Worm (Caenorhabditis elegans) whole organism, young adult: Measurements from ENCODE around the gene srd-47.
A peak's percentile ranks its signal among the peaks of the same experiment; 100 is the strongest.

Experiments used
- B0035.1 ChIP-seq: sonication (generic microtip); optimal IDR thresholded peaks from 2 replicates; lab custom pipeline; 2016; ENCODE audit warnings: missing genetic modification characterization, mild to moderate bottlenecking, missing compliant biosample characterization, missing genotype, missing genetic modification reagents
- D2030.7 ChIP-seq: fragments of 200-800 bp; sonication (Bioruptor generic); IDR thresholded peaks from 2 replicates; pipeline ENCODE4 v1.3.6; 2022; ENCODE audit warnings: missing genetic modification reagents, missing genetic modification characterization, missing compliant biosample characterization
- F10E7.11 ChIP-seq: sonication (generic microtip); optimal IDR thresholded peaks from 2 replicates; lab custom pipeline; 2017; ENCODE audit warnings: mild to moderate bottlenecking, missing genetic modification characterization, moderate library complexity, missing compliant biosample characterization
- F22D6.2 ChIP-seq: sonication (generic microtip); optimal IDR thresholded peaks from 2 replicates; lab custom pipeline; 2016; ENCODE audit warnings: mild to moderate bottlenecking, missing genetic modification characterization, missing compliant biosample characterization
- F52B5.7 ChIP-seq: sonication (generic microtip); optimal IDR thresholded peaks from 2 replicates; lab custom pipeline; 2016; ENCODE audit warnings: mild to moderate bottlenecking, missing genetic modification characterization, missing compliant biosample characterization
- F57C9.4 ChIP-seq: sonication (generic microtip); optimal IDR thresholded peaks from 2 replicates; lab custom pipeline; 2017; ENCODE audit warnings: mild to moderate bottlenecking, missing genetic modification characterization, missing compliant biosample characterization
- K12H6.12 ChIP-seq: fragments of 200-800 bp; sonication (Bioruptor generic); optimal IDR thresholded peaks from 2 replicates; lab custom pipeline; 2018; ENCODE audit warnings: mild to moderate bottlenecking, missing genetic modification characterization, missing compliant biosample characterization
- Y53G8AR.9 ChIP-seq: fragments of 200-800 bp; sonication (Bioruptor generic); conservative IDR thresholded peaks from 2 replicates; pipeline ENCODE4 v1.3.6; 2022; ENCODE audit warnings: missing genetic modification reagents, missing genetic modification characterization, missing compliant biosample characterization
- Y56A3A.18 ChIP-seq: fragments of 200-800 bp; sonication (Bioruptor generic); IDR thresholded peaks from 2 replicates; pipeline ENCODE4 v1.3.6; 2022; ENCODE audit warnings: missing genetic modification reagents, missing genetic modification characterization, missing compliant biosample characterization
- Y67H2A.10 ChIP-seq: fragments of 200-800 bp; sonication (Bioruptor generic); conservative IDR thresholded peaks from 2 replicates; pipeline ENCODE4 v1.3.6; 2022; ENCODE audit warnings: missing genetic modification reagents, missing genetic modification characterization, missing compliant biosample characterization
- ama-1 ChIP-seq, 3 experiments: fragments of 150-350 bp in 1 of 3; sonication (generic microtip) in 2 of 3; optimal IDR thresholded peaks; 2 replicates each; lab custom pipeline; 2014 to 2018; ENCODE audit warnings: missing biosample characterization in 2 of 3, missing genetic modification characterization in 2 of 3, missing genetic modification reagents in 2 of 3
- atf-7 ChIP-seq: sonication (generic microtip); optimal IDR thresholded peaks from 2 replicates; lab custom pipeline; 2017; ENCODE audit warnings: mild to moderate bottlenecking, missing genetic modification characterization, missing compliant biosample characterization
- cebp-1 ChIP-seq, 2 experiments: fragments of 200-800 bp in 1 of 2; sonication (Bioruptor generic) in 1 of 2; sonication (generic microtip) in 1 of 2; IDR thresholded peaks in 1 of 2; optimal IDR thresholded peaks in 1 of 2; 2 replicates each; pipeline versions ENCODE4 v1.3.6 to Lab custom; 2017 to 2022; ENCODE audit warnings: missing compliant biosample characterization in 2 of 2, missing genetic modification characterization in 2 of 2, mild to moderate bottlenecking in 1 of 2, missing genetic modification reagents in 1 of 2, moderate library complexity in 1 of 2
- cebp-2 ChIP-seq: fragments of 200-800 bp; sonication (Bioruptor generic); IDR thresholded peaks from 2 replicates; pipeline ENCODE4 v1.3.6; 2022; ENCODE audit warnings: missing genetic modification characterization, missing compliant biosample characterization
- ceh-100 ChIP-seq: fragments of 200-800 bp; sonication (Bioruptor generic); IDR thresholded peaks from 2 replicates; pipeline ENCODE4 v1.3.6; 2022; ENCODE audit warnings: missing genetic modification reagents, missing genetic modification characterization, missing compliant biosample characterization
- ceh-40 ChIP-seq: fragments of 200-800 bp; sonication (Bioruptor generic); IDR thresholded peaks from 2 replicates; pipeline ENCODE4 v1.3.6; 2022; ENCODE audit warnings: missing genetic modification characterization, missing compliant biosample characterization
- ceh-58 ChIP-seq: fragments of 200-800 bp; sonication (Bioruptor generic); IDR thresholded peaks from 2 replicates; pipeline ENCODE4 v1.3.6; 2022; ENCODE audit warnings: missing genetic modification characterization, missing compliant biosample characterization
- ceh-91 ChIP-seq: fragments of 200-800 bp; sonication (Bioruptor generic); IDR thresholded peaks from 2 replicates; pipeline ENCODE4 v1.3.6; 2022; ENCODE audit warnings: missing genetic modification reagents, missing genetic modification characterization, missing compliant biosample characterization
- die-1 ChIP-seq: sonication (generic microtip); optimal IDR thresholded peaks from 2 replicates; lab custom pipeline; 2016; ENCODE audit warnings: missing genotype, mild to moderate bottlenecking, missing genetic modification characterization, missing compliant biosample characterization
- dox-1 ChIP-seq: fragments of 200-800 bp; sonication (Bioruptor generic); IDR thresholded peaks from 2 replicates; pipeline ENCODE4 v1.3.6; 2022; ENCODE audit warnings: missing genetic modification reagents, missing genetic modification characterization, missing compliant biosample characterization
- dpff-1 ChIP-seq: sonication (generic microtip); optimal IDR thresholded peaks from 2 replicates; lab custom pipeline; 2017; ENCODE audit warnings: mild to moderate bottlenecking, missing genetic modification characterization, missing compliant biosample characterization
- ets-4 ChIP-seq: fragments of 200-800 bp; sonication (Bioruptor generic); optimal IDR thresholded peaks from 2 replicates; lab custom pipeline; 2018; ENCODE audit warnings: mild to moderate bottlenecking, missing genetic modification characterization, missing compliant biosample characterization
- gei-17 ChIP-seq: fragments of 200-800 bp; sonication (Bioruptor generic); optimal IDR thresholded peaks from 2 replicates; lab custom pipeline; 2018; ENCODE audit warnings: mild to moderate bottlenecking, missing genetic modification characterization, missing compliant biosample characterization
- hlh-12 ChIP-seq: sonication (generic microtip); optimal IDR thresholded peaks from 2 replicates; lab custom pipeline; 2016; ENCODE audit warnings: missing genetic modification characterization, missing compliant biosample characterization
- lag-1 ChIP-seq: fragments of 200-800 bp; sonication (Bioruptor generic); IDR thresholded peaks from 2 replicates; pipeline ENCODE4 v1.3.6; 2022; ENCODE audit warnings: missing genetic modification reagents, missing genetic modification characterization, missing compliant biosample characterization
- let-526 ChIP-seq: fragments of 200-800 bp; sonication (Bioruptor generic); IDR thresholded peaks from 2 replicates; pipeline ENCODE4 v1.3.6; 2022; ENCODE audit warnings: missing genetic modification reagents, missing genetic modification characterization, missing compliant biosample characterization
- lin-35 ChIP-seq, 3 experiments: fragments of 150-350 bp in 2 of 3; sonication (generic microtip) in 1 of 3; optimal IDR thresholded peaks; 2 replicates each; lab custom pipeline; 2014 to 2018; ENCODE audit warnings: missing biosample characterization in 3 of 3, missing genetic modification characterization in 3 of 3, missing genetic modification reagents in 3 of 3
- lin-40 ChIP-seq: sonication (generic microtip); optimal IDR thresholded peaks from 2 replicates; lab custom pipeline; 2016; ENCODE audit warnings: missing genetic modification characterization, mild to moderate bottlenecking, missing compliant biosample characterization, missing genotype, missing genetic modification reagents
- lsy-27 ChIP-seq: sonication (generic microtip); optimal IDR thresholded peaks from 2 replicates; lab custom pipeline; 2017; ENCODE audit warnings: missing genetic modification characterization, mild to moderate bottlenecking, missing compliant biosample characterization, antibody characterized with exemption, missing genotype, borderline replicate concordance; ENCODE audit not compliant: insufficient read depth
- madf-8 ChIP-seq: fragments of 200-800 bp; sonication (Bioruptor generic); conservative IDR thresholded peaks from 2 replicates; pipeline ENCODE4 v1.3.6; 2022; ENCODE audit warnings: missing genetic modification reagents, missing genetic modification characterization, missing compliant biosample characterization
- mes-4 ChIP-seq: sonication (generic microtip); optimal IDR thresholded peaks from 2 replicates; lab custom pipeline; 2016; ENCODE audit warnings: missing genotype, missing genetic modification characterization, missing compliant biosample characterization
- mxl-1 ChIP-seq: sonication (generic microtip); optimal IDR thresholded peaks from 2 replicates; lab custom pipeline; 2016; ENCODE audit warnings: missing genetic modification characterization, missing compliant biosample characterization
- nhr-120 ChIP-seq: fragments of 200-800 bp; sonication (Bioruptor generic); IDR thresholded peaks from 2 replicates; pipeline ENCODE4 v1.3.6; 2022; ENCODE audit warnings: missing genetic modification characterization, missing compliant biosample characterization
- nhr-90 ChIP-seq: sonication (generic microtip); optimal IDR thresholded peaks from 2 replicates; lab custom pipeline; 2016; ENCODE audit warnings: missing genotype, mild to moderate bottlenecking, missing genetic modification characterization, missing compliant biosample characterization
- pbrm-1 ChIP-seq: fragments of 200-800 bp; sonication (Bioruptor generic); IDR thresholded peaks from 2 replicates; pipeline ENCODE4 v1.3.6; 2022; ENCODE audit warnings: missing genetic modification reagents, missing genetic modification characterization, missing compliant biosample characterization
- rcor-1 ChIP-seq: fragments of 200-800 bp; sonication (Bioruptor generic); IDR thresholded peaks from 2 replicates; pipeline ENCODE4 v1.3.6; 2022; ENCODE audit warnings: missing genetic modification reagents, missing genetic modification characterization, missing compliant biosample characterization
- rec-8 ChIP-seq, 2 experiments: sonication (generic microtip); optimal IDR thresholded peaks; 2 replicates each; lab custom pipeline; 2016; ENCODE audit warnings: mild to moderate bottlenecking in 2 of 2, missing genetic modification characterization in 2 of 2, missing genetic modification reagents in 2 of 2, missing genotype in 2 of 2, missing biosample characterization in 1 of 2, missing compliant biosample characterization in 1 of 2, moderate library complexity in 1 of 2
- snpc-1.1 ChIP-seq: sonication (generic microtip); optimal IDR thresholded peaks from 2 replicates; lab custom pipeline; 2017; ENCODE audit warnings: missing genetic modification characterization, mild to moderate bottlenecking, missing compliant biosample characterization, antibody characterized with exemption, moderate library complexity, missing genotype, missing genetic modification reagents; ENCODE audit not compliant: insufficient read depth
- snpc-4 ChIP-seq, 5 experiments: fragments of 150-350 bp in 1 of 5; sonication (generic microtip) in 4 of 5; optimal IDR thresholded peaks; 2 replicates each; lab custom pipeline; 2014 to 2018; ENCODE audit warnings: missing genetic modification characterization in 5 of 5, missing biosample characterization in 3 of 5, antibody characterized with exemption in 2 of 5, mild to moderate bottlenecking in 2 of 5, missing compliant biosample characterization in 2 of 5, missing genotype in 2 of 5, moderate library complexity in 2 of 5, missing genetic modification reagents in 1 of 5
- somi-1 ChIP-seq: fragments of 200-800 bp; sonication (Bioruptor generic); optimal IDR thresholded peaks from 2 replicates; lab custom pipeline; 2018; ENCODE audit warnings: mild to moderate bottlenecking, missing genetic modification characterization, missing compliant biosample characterization
- tlf-1 ChIP-seq: fragments of 200-800 bp; sonication (Bioruptor generic); optimal IDR thresholded peaks from 2 replicates; lab custom pipeline; 2018; ENCODE audit warnings: mild to moderate bottlenecking, missing genetic modification characterization, missing compliant biosample characterization
- ztf-18 ChIP-seq: sonication (generic microtip); optimal IDR thresholded peaks from 2 replicates; lab custom pipeline; 2016; ENCODE audit warnings: missing genotype, mild to moderate bottlenecking, missing genetic modification characterization, missing compliant biosample characterization
- ztf-22 ChIP-seq: fragments of 200-800 bp; sonication (Bioruptor generic); optimal IDR thresholded peaks from 2 replicates; lab custom pipeline; 2018; ENCODE audit warnings: mild to moderate bottlenecking, missing genetic modification characterization, moderate library complexity, missing compliant biosample characterization
- ztf-25 ChIP-seq: fragments of 200-800 bp; sonication (Bioruptor generic); IDR thresholded peaks from 2 replicates; pipeline ENCODE4 v1.3.6; 2022; ENCODE audit warnings: missing genetic modification reagents, missing genetic modification characterization, missing compliant biosample characterization
- ztf-26 ChIP-seq: sonication (generic microtip); optimal IDR thresholded peaks from 2 replicates; lab custom pipeline; 2017; ENCODE audit warnings: missing genetic modification characterization, missing compliant biosample characterization
- ztf-28 ChIP-seq: fragments of 200-800 bp; sonication (Bioruptor generic); IDR thresholded peaks from 2 replicates; pipeline ENCODE4 v1.3.6; 2022; ENCODE audit warnings: missing genetic modification reagents, missing genetic modification characterization, missing compliant biosample characterization

Gene srd-47

DNA sequence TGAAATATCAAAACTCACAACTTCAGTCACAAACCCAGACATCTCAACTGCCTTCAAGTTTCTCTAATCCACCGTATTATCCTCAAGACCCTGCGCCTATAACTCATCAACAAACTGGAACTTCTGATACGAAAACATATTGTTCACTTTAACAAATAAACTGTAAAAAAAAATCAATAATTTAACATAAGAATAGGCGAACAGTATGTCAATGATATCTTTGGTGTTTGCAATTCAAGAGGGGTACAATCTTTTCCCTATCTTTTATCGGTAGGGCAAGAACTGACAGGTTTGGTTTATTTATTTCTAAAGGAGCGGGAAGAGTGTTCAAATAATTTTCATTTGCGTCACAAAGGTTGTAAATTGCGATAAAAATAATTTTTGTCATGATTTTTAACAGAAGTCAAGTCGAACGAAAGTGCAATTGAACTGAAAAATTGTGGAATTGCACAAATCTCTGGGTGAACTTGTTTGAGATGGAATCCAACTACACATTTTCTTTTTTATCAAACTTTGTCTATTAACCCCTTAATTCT lies 29.6 kb downstream of the srd-47 start:
- peak; percentile 51 for TF ChIP-seq snpc-4 (GFP tag; optimal IDR thresholded peaks at IDR 0.05; lab: Kevin White, UChicago)
- TF ChIP-seq snpc-4 (tag; optimal IDR thresholded peaks at IDR 0.05; lab: Kevin White, UChicago): peak; percentile 71 to 86 (median 82)
- TF ChIP-seq nhr-90 (tag; lab: Kevin White, UChicago): peak; percentile 91
- TF ChIP-seq F22D6.2 (tag; lab: Kevin White, UChicago): peak; percentile 94
- no peak for TF ChIP-seq lsy-27
- TF ChIP-seq cebp-2: peak; percentile 93; the same call in 1 of the 2 replicates
- TF ChIP-seq F52B5.7 (tag; lab: Kevin White, UChicago): peak; percentile 77
- 0 out of 2 replicates have a peak, but pooled peaks have one; percentile 28 for TF ChIP-seq ceh-40 (GFP tag; lab: Robert Waterston, UW)
- TF ChIP-seq mes-4 (tag; lab: Kevin White, UChicago): no peak
- TF ChIP-seq Y56A3A.18 (GFP tag; lab: Robert Waterston, UW): peak; percentile 98
- peak; percentile 95 for TF ChIP-seq B0035.1 (tag; lab: Kevin White, UChicago)
- peak; percentile 67 for TF ChIP-seq ztf-22 (GFP tag; lab: Kevin White, UChicago)
- no peak for TF ChIP-seq ceh-91
- peak; percentile 97 for TF ChIP-seq gei-17
- TF ChIP-seq Y67H2A.10 (GFP tag; lab: Robert Waterston, UW): no peak
- TF ChIP-seq die-1 (tag; lab: Kevin White, UChicago): peak; percentile 66
- peak; percentile 97 for TF ChIP-seq Y53G8AR.9 (GFP tag; lab: Robert Waterston, UW)
- peak; percentile 53 for TF ChIP-seq snpc-1.1
- TF ChIP-seq mxl-1: no peak
- no peak for TF ChIP-seq hlh-12 (tag; lab: Kevin White, UChicago)
- TF ChIP-seq ztf-28: no peak
- peak; percentile 86 for TF ChIP-seq dpff-1 (tag; lab: Kevin White, UChicago)
- TF ChIP-seq ceh-58 (GFP tag; lab: Robert Waterston, UW): no peak
- TF ChIP-seq somi-1: peak; percentile 97
- peak; percentile 100 for TF ChIP-seq lin-40 (tag; lab: Kevin White, UChicago)
- no peak for TF ChIP-seq nhr-120
- TF ChIP-seq dox-1: peak; percentile 96
- peak in 1 of 2 experiments; percentile 47 for TF ChIP-seq rec-8 (tag; optimal IDR thresholded peaks at IDR 0.05; lab: Kevin White, UChicago)
- no peak for TF ChIP-seq ama-1 (optimal IDR thresholded peaks at IDR 0.05; lab: Kevin White, UChicago)
- TF ChIP-seq ama-1 (GFP tag; optimal IDR thresholded peaks at IDR 0.05; lab: Kevin White, UChicago): peak in 1 of 2 experiments; percentile 73
- TF ChIP-seq ztf-26 (tag; lab: Kevin White, UChicago): peak; percentile 99
- peak; percentile 74 for TF ChIP-seq ceh-100 (GFP tag; lab: Robert Waterston, UW)
- no peak for TF ChIP-seq D2030.7 (GFP tag; lab: Robert Waterston, UW)
- peak; percentile 94 for TF ChIP-seq rcor-1 (GFP tag; lab: Robert Waterston, UW)
- TF ChIP-seq madf-8 (GFP tag; lab: Robert Waterston, UW): no peak
- peak; percentile 81 for TF ChIP-seq let-526
- peak; percentile 91 for TF ChIP-seq F10E7.11
- no peak for TF ChIP-seq ztf-25 (GFP tag; lab: Robert Waterston, UW)
- TF ChIP-seq lag-1 (GFP tag; lab: Robert Waterston, UW): peak; percentile 84; the same call in 1 of the 2 replicates
- peak; percentile 79 for TF ChIP-seq ztf-18 (tag; lab: Kevin White, UChicago)
- TF ChIP-seq atf-7 (tag; lab: Kevin White, UChicago): peak; percentile 98
- TF ChIP-seq ets-4 (GFP tag; lab: Kevin White, UChicago): peak; percentile 89
- peak in 2 of 3 experiments; percentile 86 to 98 for TF ChIP-seq lin-35 (GFP tag; optimal IDR thresholded peaks at IDR 0.05; lab: Kevin White, UChicago)
- TF ChIP-seq cebp-1 (GFP tag; IDR thresholded peaks at IDR 0.05; lab: Robert Waterston, UW): peak; percentile 78
- peak; percentile 96 for TF ChIP-seq cebp-1 (tag; optimal IDR thresholded peaks at IDR 0.05; lab: Kevin White, UChicago)
- peak; percentile 96 for TF ChIP-seq K12H6.12 (tag; lab: Kevin White, UChicago)
- TF ChIP-seq tlf-1 (GFP tag; lab: Kevin White, UChicago): peak; percentile 97
- peak; percentile 90 for TF ChIP-seq pbrm-1 (GFP tag; lab: Robert Waterston, UW)
- peak; percentile 71 for TF ChIP-seq F57C9.4 (tag; lab: Kevin White, UChicago)
